Fruit fly (Drosophila melanogaster) whole organism, embryonic: ENCODE data around the gene Ir75d.

Source experiments
- CG12659 ChIP-seq: fragments of 200-800 bp; sonication (Bioruptor generic); optimal IDR thresholded peaks from 3 replicates; lab custom pipeline; 2017; ENCODE audit warnings: mild to moderate bottlenecking, missing biosample characterization, missing genetic modification reagents, missing genetic modification characterization
- CG12744 ChIP-seq: fragments of 200-800 bp; sonication (Bioruptor generic); optimal IDR thresholded peaks from 2 replicates; lab custom pipeline; 2016; ENCODE audit warnings: missing biosample characterization, missing genetic modification characterization
- CG14710 ChIP-seq: fragments of 200-800 bp; sonication (Bioruptor generic); optimal IDR thresholded peaks from 3 replicates; lab custom pipeline; 2019; ENCODE audit warnings: missing biosample characterization, mild to moderate bottlenecking, missing genetic modification characterization, moderate library complexity
- CG14860 ChIP-seq: fragments of 200-800 bp; sonication (Bioruptor generic); IDR thresholded peaks from 3 replicates; pipeline ENCODE4 v1.3.6; 2022; ENCODE audit warnings: missing biosample characterization, missing genetic modification characterization; ENCODE audit not compliant: partially characterized antibody
- CG16779 ChIP-seq: fragments of 200-800 bp; sonication (Bioruptor generic); IDR thresholded peaks from 2 replicates; pipeline ENCODE4 v1.3.6; 2022; ENCODE audit warnings: missing biosample characterization, missing genetic modification characterization
- CG16813 ChIP-seq: fragments of 200-800 bp; sonication (Bioruptor generic); IDR thresholded peaks from 3 replicates; pipeline ENCODE4 v1.3.6; 2022; ENCODE audit warnings: missing biosample characterization, missing genetic modification characterization; ENCODE audit not compliant: partially characterized antibody
- CG17359 ChIP-seq: fragments of 200-800 bp; sonication (Bioruptor generic); optimal IDR thresholded peaks from 3 replicates; lab custom pipeline; 2018; ENCODE audit warnings: missing biosample characterization, mild to moderate bottlenecking, missing genetic modification characterization, moderate library complexity
- CG1832 ChIP-seq: fragments of 200-800 bp; sonication (Bioruptor generic); optimal IDR thresholded peaks from 2 replicates; lab custom pipeline; 2017; ENCODE audit warnings: missing biosample characterization, mild to moderate bottlenecking, missing genetic modification characterization, inconsistent platforms
- CG18764 ChIP-seq: fragments of 200-800 bp; sonication (Bioruptor generic); optimal IDR thresholded peaks from 3 replicates; lab custom pipeline; 2016; ENCODE audit warnings: missing biosample characterization, missing genetic modification characterization
- CG31388 ChIP-seq: fragments of 200-800 bp; sonication (Bioruptor generic); optimal IDR thresholded peaks from 2 replicates; lab custom pipeline; 2016; ENCODE audit warnings: missing biosample characterization, missing genetic modification characterization
- CG33213 ChIP-seq: fragments of 200-800 bp; sonication (Bioruptor generic); optimal IDR thresholded peaks from 3 replicates; lab custom pipeline; 2016; ENCODE audit warnings: missing biosample characterization, missing genetic modification characterization
- CG34224 ChIP-seq: fragments of 200-800 bp; sonication (Bioruptor generic); IDR thresholded peaks from 3 replicates; pipeline ENCODE4 v1.3.6; 2022; ENCODE audit warnings: missing biosample characterization, missing genetic modification characterization; ENCODE audit not compliant: partially characterized antibody
- CG7271 ChIP-seq: fragments of 200-800 bp; sonication (Bioruptor generic); optimal IDR thresholded peaks from 2 replicates; lab custom pipeline; 2018; ENCODE audit warnings: missing biosample characterization, mild to moderate bottlenecking, missing genetic modification characterization, moderate library complexity
- CG7839 ChIP-seq: fragments of 200-800 bp; sonication (Bioruptor generic); optimal IDR thresholded peaks from 3 replicates; lab custom pipeline; 2018; ENCODE audit warnings: missing biosample characterization, mild to moderate bottlenecking, missing genetic modification characterization, moderate library complexity
- CG7963 ChIP-seq: fragments of 200-800 bp; sonication (Bioruptor generic); IDR thresholded peaks from 3 replicates; pipeline ENCODE4 v1.3.6; 2022; ENCODE audit warnings: missing biosample characterization, missing genetic modification characterization; ENCODE audit not compliant: partially characterized antibody
- CG8281 ChIP-seq: fragments of 200-800 bp; sonication (Bioruptor generic); optimal IDR thresholded peaks from 2 replicates; lab custom pipeline; 2018; ENCODE audit warnings: missing biosample characterization, mild to moderate bottlenecking, missing genetic modification characterization, moderate library complexity
- CG8478 ChIP-seq: fragments of >200 bp; optimal IDR thresholded peaks from 2 replicates; lab custom pipeline; 2018
- CG8944 ChIP-seq: fragments of 200-800 bp; sonication (Bioruptor generic); optimal IDR thresholded peaks from 3 replicates; lab custom pipeline; 2016; ENCODE audit warnings: missing biosample characterization, missing genetic modification characterization
- CG9876 ChIP-seq: fragments of 200-800 bp; sonication (Bioruptor generic); optimal IDR thresholded peaks from 2 replicates; lab custom pipeline; 2016; ENCODE audit warnings: missing biosample characterization, missing genetic modification characterization
- Dfd ChIP-seq, 2 experiments: fragments of >200 bp; optimal IDR thresholded peaks; 2 replicates each; lab custom pipeline; 2017; ENCODE audit warnings: missing biosample characterization in 2 of 2, missing genetic modification characterization in 2 of 2
- Dref ChIP-seq: fragments of 200-800 bp; sonication (Bioruptor generic); IDR thresholded peaks from 2 replicates; pipeline ENCODE4 v1.3.6; 2022; ENCODE audit warnings: missing biosample characterization, missing genetic modification characterization
- H15 ChIP-seq: fragments of 200-800 bp; sonication (Bioruptor generic); IDR thresholded peaks from 3 replicates; pipeline ENCODE4 v1.3.6; 2022; ENCODE audit warnings: missing biosample characterization, missing genetic modification characterization
- HHEX ChIP-seq: fragments of 200-800 bp; sonication (Bioruptor generic); optimal IDR thresholded peaks from 3 replicates; lab custom pipeline; 2017; ENCODE audit warnings: missing biosample characterization, mild to moderate bottlenecking, missing genetic modification characterization, missing genetic modification reagents
- HLH54F ChIP-seq: fragments of 200-800 bp; sonication (Bioruptor generic); optimal IDR thresholded peaks from 3 replicates; lab custom pipeline; 2016; ENCODE audit warnings: missing biosample characterization, missing genetic modification characterization
- Hr3 ChIP-seq: fragments of 200-800 bp; sonication (Bioruptor generic); optimal IDR thresholded peaks from 3 replicates; lab custom pipeline; 2016; ENCODE audit warnings: missing biosample characterization, missing genetic modification characterization
- Mad ChIP-seq: fragments of 200-800 bp; sonication (Bioruptor generic); optimal IDR thresholded peaks from 2 replicates; lab custom pipeline; 2016; ENCODE audit warnings: missing biosample characterization, missing genetic modification characterization
- NfI ChIP-seq: fragments of 200-800 bp; sonication (Bioruptor generic); optimal IDR thresholded peaks from 3 replicates; lab custom pipeline; 2018; ENCODE audit warnings: missing biosample characterization, mild to moderate bottlenecking, missing genetic modification characterization, moderate library complexity
- Oli ChIP-seq: fragments of 200-800 bp; sonication (Bioruptor generic); optimal IDR thresholded peaks from 2 replicates; lab custom pipeline; 2018; ENCODE audit warnings: missing biosample characterization, mild to moderate bottlenecking, missing genetic modification characterization, moderate library complexity
- Pdp1 ChIP-seq, 2 experiments: fragments of 200-800 bp; sonication (Bioruptor generic); optimal IDR thresholded peaks; 3 replicates each; lab custom pipeline; 2016; ENCODE audit warnings: missing biosample characterization in 2 of 2, missing genetic modification characterization in 2 of 2, mild to moderate bottlenecking in 1 of 2, moderate library complexity in 1 of 2
- Poxn ChIP-seq: fragments of 200-800 bp; sonication (Bioruptor generic); IDR thresholded peaks from 2 replicates; pipeline ENCODE4 v1.3.6; 2022; ENCODE audit warnings: missing biosample characterization, missing genetic modification characterization
- Ptx1 ChIP-seq: fragments of 200-800 bp; sonication (Bioruptor generic); IDR thresholded peaks from 2 replicates; pipeline ENCODE4 v1.3.6; 2022; ENCODE audit warnings: missing biosample characterization, missing genetic modification characterization
- Sin3A ChIP-seq: fragments of >200 bp; optimal IDR thresholded peaks from 2 replicates; lab custom pipeline; 2018
- Sox102F ChIP-seq: fragments of 200-800 bp; sonication (Bioruptor generic); optimal IDR thresholded peaks from 2 replicates; lab custom pipeline; 2018; ENCODE audit warnings: missing biosample characterization, mild to moderate bottlenecking, missing genetic modification characterization, moderate library complexity
- aop ChIP-seq: fragments of 200-800 bp; sonication (Bioruptor generic); IDR thresholded peaks from 2 replicates; pipeline ENCODE4 v1.3.6; 2022; ENCODE audit warnings: missing biosample characterization, missing genetic modification characterization
- bab2 ChIP-seq: fragments of 200-800 bp; sonication (Bioruptor generic); optimal IDR thresholded peaks from 2 replicates; lab custom pipeline; 2016; ENCODE audit warnings: missing biosample characterization, missing genetic modification characterization
- danr ChIP-seq: fragments of 200-800 bp; sonication (Bioruptor generic); IDR thresholded peaks from 2 replicates; pipeline ENCODE4 v1.3.6; 2022; ENCODE audit warnings: missing biosample characterization, missing genetic modification characterization
- dm ChIP-seq: fragments of 200-800 bp; sonication (Bioruptor generic); optimal IDR thresholded peaks from 3 replicates; lab custom pipeline; 2016; ENCODE audit warnings: missing biosample characterization, missing genetic modification characterization
- fu2 ChIP-seq: fragments of 200-800 bp; sonication (Bioruptor generic); optimal IDR thresholded peaks from 2 replicates; lab custom pipeline; 2016; ENCODE audit warnings: missing biosample characterization, missing genetic modification characterization
- gcm ChIP-seq: fragments of 200-800 bp; sonication (Bioruptor generic); optimal IDR thresholded peaks from 2 replicates; lab custom pipeline; 2019; ENCODE audit warnings: missing biosample characterization, mild to moderate bottlenecking, missing genetic modification characterization, moderate library complexity
- gsb-n ChIP-seq: fragments of 200-800 bp; sonication (Bioruptor generic); optimal IDR thresholded peaks from 3 replicates; lab custom pipeline; 2018; ENCODE audit warnings: missing biosample characterization, mild to moderate bottlenecking, missing genetic modification characterization
- kni ChIP-seq: fragments of 200-800 bp; sonication (Bioruptor generic); optimal IDR thresholded peaks from 3 replicates; lab custom pipeline; 2017; ENCODE audit warnings: mild to moderate bottlenecking, missing biosample characterization, missing genetic modification reagents, missing genetic modification characterization
- luna ChIP-seq: fragments of 200-800 bp; sonication (Bioruptor generic); optimal IDR thresholded peaks from 2 replicates; lab custom pipeline; 2016; ENCODE audit warnings: missing biosample characterization, missing genetic modification characterization
- maf-S ChIP-seq: fragments of 200-800 bp; sonication (Bioruptor generic); optimal IDR thresholded peaks from 2 replicates; lab custom pipeline; 2016; ENCODE audit warnings: missing biosample characterization, missing genetic modification characterization
- ranshi ChIP-seq: fragments of 200-800 bp; sonication (Bioruptor generic); IDR thresholded peaks from 2 replicates; pipeline ENCODE4 v1.3.6; 2022; ENCODE audit warnings: missing biosample characterization, missing genetic modification characterization
- sisA ChIP-seq: fragments of 200-800 bp; sonication (Bioruptor generic); IDR thresholded peaks from 2 replicates; pipeline ENCODE4 v1.3.6; 2022; ENCODE audit warnings: missing biosample characterization, missing genetic modification characterization
- tna ChIP-seq: fragments of 200-800 bp; sonication (Bioruptor generic); IDR thresholded peaks from 2 replicates; pipeline ENCODE4 v1.3.6; 2022; ENCODE audit warnings: missing biosample characterization, missing genetic modification characterization; ENCODE audit not compliant: partially characterized antibody
- twi ChIP-seq: fragments of 200-800 bp; optimal IDR thresholded peaks from 2 replicates; lab custom pipeline; 2019; ENCODE audit warnings: missing biosample characterization, mild to moderate bottlenecking, missing genetic modification characterization, moderate library complexity
- unpg ChIP-seq: fragments of 200-800 bp; sonication (Bioruptor generic); optimal IDR thresholded peaks from 3 replicates; lab custom pipeline; 2018; ENCODE audit warnings: missing biosample characterization, mild to moderate bottlenecking, missing genetic modification characterization, moderate library complexity
- zen2 ChIP-seq: fragments of 200-800 bp; sonication (Bioruptor generic); IDR thresholded peaks from 3 replicates; pipeline ENCODE4 v1.3.6; 2022; ENCODE audit warnings: missing biosample characterization, missing genetic modification characterization; ENCODE audit not compliant: partially characterized antibody
- zfh2 ChIP-seq: fragments of 200-800 bp; sonication (Bioruptor generic); optimal IDR thresholded peaks from 2 replicates; lab custom pipeline; 2016; ENCODE audit warnings: missing biosample characterization, missing genetic modification characterization

Ir75d gene

dm6 chr3L:18898770-18899278, 12.2 kb downstream of the Ir75d start, which contains the start of gene RpL26 (continued):
- TF ChIP-seq CG7839 (tag; lab: Kevin White, UChicago): peak; percentile 53
- TF ChIP-seq CG1832 (GFP tag; lab: Kevin White, UChicago): no peak
- peak; percentile 75 for TF ChIP-seq sisA (GFP tag; lab: Robert Waterston, UW)
- peak; percentile 95 for TF ChIP-seq CG34224
- TF ChIP-seq Ptx1 (GFP tag; lab: Robert Waterston, UW): peak; percentile 80
- TF ChIP-seq CG16813 (GFP tag; lab: Robert Waterston, UW): peak; percentile 99
- peak; percentile 25 for TF ChIP-seq CG18764 (GFP tag; lab: Kevin White, UChicago)
- TF ChIP-seq twi (tag; lab: Kevin White, UChicago): peak; percentile 77
- peak; percentile 93 for TF ChIP-seq dm (GFP tag; lab: Kevin White, UChicago)
- peak; percentile 86 for TF ChIP-seq HLH54F
- peak; percentile 15 for TF ChIP-seq CG7271
- TF ChIP-seq Mad (GFP tag; lab: Kevin White, UChicago): peak; percentile 62
- peak; percentile 98 for TF ChIP-seq CG14860 (GFP tag; lab: Robert Waterston, UW)
- TF ChIP-seq danr (GFP tag; lab: Robert Waterston, UW): no peak
- TF ChIP-seq luna: peak; percentile 74
- peak; percentile 85 for TF ChIP-seq zfh2 (GFP tag; lab: Kevin White, UChicago)
- peak; percentile 95 for TF ChIP-seq Sin3A (lab: Kevin White, UChicago)
- peak; percentile 86 for TF ChIP-seq fu2 (GFP tag; lab: Kevin White, UChicago)
- TF ChIP-seq zen2 (GFP tag; lab: Robert Waterston, UW): peak; percentile 96
- no peak for TF ChIP-seq Dfd (GFP tag; optimal IDR thresholded peaks at IDR 0.05; lab: Kevin White, UChicago)
- no peak for TF ChIP-seq aop (GFP tag; lab: Robert Waterston, UW)
- 0 out of 2 replicates have a peak, but pooled peaks have one; percentile 12 for TF ChIP-seq CG16779
- TF ChIP-seq H15 (GFP tag; lab: Robert Waterston, UW): peak; percentile 71; the same call in 1 of the 3 replicates
- peak; percentile 51 for TF ChIP-seq Oli (tag; lab: Kevin White, UChicago)
- peak; percentile 53 for TF ChIP-seq HHEX (GFP tag; lab: Kevin White, UChicago)
- TF ChIP-seq CG31388: no peak
- TF ChIP-seq CG8281: no peak
- peak; percentile 58 for TF ChIP-seq Dref (GFP tag; lab: Robert Waterston, UW)
- no peak for TF ChIP-seq Poxn (GFP tag; lab: Robert Waterston, UW)
- no peak for TF ChIP-seq Sox102F (GFP tag; lab: Kevin White, UChicago)
- TF ChIP-seq CG17359 (tag; lab: Kevin White, UChicago): peak; percentile 43
- peak; percentile 85 for TF ChIP-seq CG7963 (GFP tag; lab: Robert Waterston, UW)
- peak; percentile 89 for TF ChIP-seq CG12659
- peak; percentile 51 for TF ChIP-seq unpg (GFP tag; lab: Kevin White, UChicago)
- TF ChIP-seq kni (GFP tag; lab: Kevin White, UChicago): no peak
- peak; percentile 85 for TF ChIP-seq tna (GFP tag; lab: Robert Waterston, UW)
- peak; percentile 86 for TF ChIP-seq CG8944 (GFP tag; lab: Kevin White, UChicago)
- TF ChIP-seq CG14710 (tag; lab: Kevin White, UChicago): peak; percentile 87
- no peak for TF ChIP-seq CG8478 (lab: Kevin White, UChicago)
- no peak for TF ChIP-seq gsb-n (tag; lab: Kevin White, UChicago)
- TF ChIP-seq CG33213 (GFP tag; lab: Kevin White, UChicago): peak; percentile 78
- TF ChIP-seq CG12744 (GFP tag; lab: Kevin White, UChicago): peak; percentile 69
- peak; percentile 87 for TF ChIP-seq bab2
- TF ChIP-seq Pdp1 (GFP tag; optimal IDR thresholded peaks at IDR 0.05; lab: Kevin White, UChicago): peak; percentile 70 to 84
- TF ChIP-seq NfI (GFP tag; lab: Kevin White, UChicago): peak; percentile 84
- peak; percentile 42 for TF ChIP-seq gcm (GFP tag; lab: Kevin White, UChicago)
- peak; percentile 74 for TF ChIP-seq Hr3
- TF ChIP-seq ranshi (GFP tag; lab: Robert Waterston, UW): 0 out of 2 replicates have a peak, but pooled peaks have one; percentile 61
- TF ChIP-seq CG9876 (GFP tag; lab: Kevin White, UChicago): peak; percentile 81
- peak; percentile 86 for TF ChIP-seq maf-S
